Fruit fly (Drosophila melanogaster) whole organism, embryonic: ENCODE measurements around the gene soti.
A peak's percentile ranks its signal among the peaks of the same experiment; 100 is the strongest.

Source experiments
- CG10366 ChIP-seq: fragments of 200-800 bp; sonication (Bioruptor generic); IDR thresholded peaks from 2 replicates; pipeline ENCODE4 v1.3.6; 2022; ENCODE audit warnings: missing biosample characterization, missing genetic modification characterization
- CG10959 ChIP-seq: fragments of 200-800 bp; sonication (Bioruptor generic); IDR thresholded peaks from 2 replicates; pipeline ENCODE4 v1.3.6; 2022; ENCODE audit warnings: missing biosample characterization, missing genetic modification characterization
- CG10979 ChIP-seq: fragments of 200-800 bp; sonication (Bioruptor generic); optimal IDR thresholded peaks from 2 replicates; lab custom pipeline; 2018; ENCODE audit warnings: missing biosample characterization, mild to moderate bottlenecking, missing genetic modification characterization, moderate library complexity
- CG12219 ChIP-seq: fragments of 200-800 bp; sonication (Bioruptor generic); optimal IDR thresholded peaks from 3 replicates; lab custom pipeline; 2018; ENCODE audit warnings: missing biosample characterization, mild to moderate bottlenecking, missing genetic modification characterization
- CG12391 ChIP-seq: fragments of 200-800 bp; sonication (Bioruptor generic); optimal IDR thresholded peaks from 3 replicates; lab custom pipeline; 2018; ENCODE audit warnings: missing biosample characterization, mild to moderate bottlenecking, missing genetic modification characterization, moderate library complexity
- CG13287 ChIP-seq: fragments of 200-800 bp; sonication (Bioruptor generic); IDR thresholded peaks from 2 replicates; pipeline ENCODE4 v1.3.6; 2022; ENCODE audit warnings: missing biosample characterization, missing genetic modification characterization; ENCODE audit not compliant: partially characterized antibody
- CG13424 ChIP-seq: fragments of 200-800 bp; sonication (Bioruptor generic); optimal IDR thresholded peaks from 2 replicates; lab custom pipeline; 2019; ENCODE audit warnings: missing biosample characterization, mild to moderate bottlenecking, missing genetic modification characterization, moderate library complexity
- CG17802 ChIP-seq: fragments of 200-800 bp; sonication (Bioruptor generic); optimal IDR thresholded peaks from 2 replicates; lab custom pipeline; 2018; ENCODE audit warnings: missing biosample characterization, mild to moderate bottlenecking, missing genetic modification characterization, moderate library complexity
- CG18619 ChIP-seq: fragments of 200-800 bp; sonication (Bioruptor generic); optimal IDR thresholded peaks from 3 replicates; lab custom pipeline; 2017; ENCODE audit warnings: missing biosample characterization, mild to moderate bottlenecking, missing genetic modification characterization
- CG2120 ChIP-seq: fragments of 200-800 bp; sonication (Bioruptor generic); optimal IDR thresholded peaks from 3 replicates; lab custom pipeline; 2016; ENCODE audit warnings: missing biosample characterization, missing genetic modification characterization
- CG2129 ChIP-seq: fragments of 200-800 bp; sonication (Bioruptor generic); IDR thresholded peaks from 2 replicates; pipeline ENCODE4 v1.3.6; 2022; ENCODE audit warnings: missing biosample characterization, missing genetic modification characterization; ENCODE audit not compliant: partially characterized antibody
- CG32772 ChIP-seq: fragments of 200-800 bp; sonication (Bioruptor generic); IDR thresholded peaks from 2 replicates; pipeline ENCODE4 v1.3.6; 2022; ENCODE audit warnings: missing biosample characterization, missing genetic modification characterization
- CG34376 ChIP-seq: fragments of 200-800 bp; sonication (Bioruptor generic); optimal IDR thresholded peaks from 2 replicates; lab custom pipeline; 2018; ENCODE audit warnings: missing biosample characterization, mild to moderate bottlenecking, missing genetic modification characterization
- CG34422 ChIP-seq: fragments of 200-800 bp; sonication (Bioruptor generic); IDR thresholded peaks from 3 replicates; pipeline ENCODE4 v1.3.6; 2022; ENCODE audit warnings: missing biosample characterization, missing genetic modification characterization
- CG4424 ChIP-seq: fragments of 200-800 bp; sonication (Bioruptor generic); optimal IDR thresholded peaks from 3 replicates; lab custom pipeline; 2016; ENCODE audit warnings: missing biosample characterization, missing genetic modification characterization
- CG6689 ChIP-seq: fragments of 200-800 bp; sonication (Bioruptor generic); IDR thresholded peaks from 2 replicates; pipeline ENCODE4 v1.3.6; 2022; ENCODE audit warnings: missing biosample characterization, missing genetic modification characterization
- CG7357 ChIP-seq: fragments of 200-800 bp; sonication (Bioruptor generic); IDR thresholded peaks from 3 replicates; pipeline ENCODE4 v1.3.6; 2022; ENCODE audit warnings: missing biosample characterization, missing genetic modification characterization
- CG7745 ChIP-seq: fragments of 200-800 bp; sonication (Bioruptor generic); optimal IDR thresholded peaks from 2 replicates; lab custom pipeline; 2018; ENCODE audit warnings: missing biosample characterization, mild to moderate bottlenecking, missing genetic modification characterization, moderate library complexity
- CG7839 ChIP-seq: fragments of 200-800 bp; sonication (Bioruptor generic); optimal IDR thresholded peaks from 3 replicates; lab custom pipeline; 2018; ENCODE audit warnings: missing biosample characterization, mild to moderate bottlenecking, missing genetic modification characterization, moderate library complexity
- CG9932 ChIP-seq: fragments of 200-800 bp; sonication (Bioruptor generic); IDR thresholded peaks from 2 replicates; pipeline ENCODE4 v1.3.6; 2022; ENCODE audit warnings: missing biosample characterization, missing genetic modification characterization
- D19A ChIP-seq: fragments of 200-800 bp; optimal IDR thresholded peaks from 3 replicates; lab custom pipeline; 2019; ENCODE audit warnings: missing biosample characterization, mild to moderate bottlenecking, missing genetic modification characterization, moderate library complexity
- Gug ChIP-seq: fragments of 200-800 bp; sonication (Bioruptor generic); IDR thresholded peaks from 4 replicates; pipeline ENCODE4 v1.3.6; 2022; ENCODE audit warnings: missing biosample characterization, missing genetic modification characterization
- HmgD ChIP-seq: fragments of 200-800 bp; sonication (Bioruptor generic); optimal IDR thresholded peaks from 3 replicates; lab custom pipeline; 2016; ENCODE audit warnings: missing biosample characterization, missing genetic modification characterization
- Hmr ChIP-seq: fragments of 200-800 bp; sonication (Bioruptor generic); optimal IDR thresholded peaks from 3 replicates; lab custom pipeline; 2017; ENCODE audit warnings: mild to moderate bottlenecking, missing biosample characterization, missing genetic modification reagents, missing genetic modification characterization
- Mad ChIP-seq: fragments of 200-800 bp; sonication (Bioruptor generic); optimal IDR thresholded peaks from 2 replicates; lab custom pipeline; 2016; ENCODE audit warnings: missing biosample characterization, missing genetic modification characterization
- Oli ChIP-seq: fragments of 200-800 bp; sonication (Bioruptor generic); optimal IDR thresholded peaks from 2 replicates; lab custom pipeline; 2018; ENCODE audit warnings: missing biosample characterization, mild to moderate bottlenecking, missing genetic modification characterization, moderate library complexity
- Sox102F ChIP-seq: fragments of 200-800 bp; sonication (Bioruptor generic); optimal IDR thresholded peaks from 2 replicates; lab custom pipeline; 2018; ENCODE audit warnings: missing biosample characterization, mild to moderate bottlenecking, missing genetic modification characterization, moderate library complexity
- Ssrp ChIP-seq: fragments of 200-800 bp; sonication (Bioruptor generic); optimal IDR thresholded peaks from 2 replicates; lab custom pipeline; 2018; ENCODE audit warnings: missing biosample characterization, mild to moderate bottlenecking, missing genetic modification characterization, moderate library complexity
- Xbp1 ChIP-seq: fragments of 200-800 bp; sonication (Bioruptor generic); optimal IDR thresholded peaks from 3 replicates; lab custom pipeline; 2016; ENCODE audit warnings: missing biosample characterization, mild to moderate bottlenecking, missing genetic modification characterization
- Xrp1 ChIP-seq: fragments of 200-800 bp; sonication (Bioruptor generic); IDR thresholded peaks from 2 replicates; pipeline ENCODE4 v1.3.6; 2022; ENCODE audit warnings: missing biosample characterization, missing genetic modification characterization
- ab ChIP-seq: fragments of 200-800 bp; sonication (Bioruptor generic); optimal IDR thresholded peaks from 2 replicates; lab custom pipeline; 2016; ENCODE audit warnings: missing biosample characterization, missing genetic modification characterization
- ara ChIP-seq: fragments of 200-800 bp; sonication (Bioruptor generic); IDR thresholded peaks from 2 replicates; pipeline ENCODE4 v1.3.6; 2022; ENCODE audit warnings: missing biosample characterization, missing genetic modification characterization
- chn ChIP-seq: fragments of 200-800 bp; sonication (Bioruptor generic); optimal IDR thresholded peaks from 2 replicates; lab custom pipeline; 2016; ENCODE audit warnings: missing biosample characterization, missing genetic modification characterization
- dmrt99B ChIP-seq: fragments of 200-800 bp; sonication (Bioruptor generic); optimal IDR thresholded peaks from 2 replicates; lab custom pipeline; 2018; ENCODE audit warnings: missing biosample characterization, mild to moderate bottlenecking, missing genetic modification characterization, moderate library complexity
- fru ChIP-seq: fragments of >200 bp; optimal IDR thresholded peaks from 2 replicates; lab custom pipeline; 2017
- ftz-f1 ChIP-seq: fragments of 200-800 bp; sonication (Bioruptor generic); optimal IDR thresholded peaks from 2 replicates; lab custom pipeline; 2016; ENCODE audit warnings: missing biosample characterization, missing genetic modification characterization
- gcm2 ChIP-seq: fragments of 200-800 bp; sonication (Bioruptor generic); optimal IDR thresholded peaks from 2 replicates; lab custom pipeline; 2016; ENCODE audit warnings: missing biosample characterization, missing genetic modification characterization
- gem ChIP-seq: fragments of 200-800 bp; sonication (Bioruptor generic); optimal IDR thresholded peaks from 2 replicates; lab custom pipeline; 2019; ENCODE audit warnings: missing biosample characterization, mild to moderate bottlenecking, missing genetic modification characterization, moderate library complexity
- ind ChIP-seq: fragments of 200-800 bp; sonication (Bioruptor generic); optimal IDR thresholded peaks from 3 replicates; lab custom pipeline; 2016; ENCODE audit warnings: missing biosample characterization, missing genetic modification characterization
- lilli ChIP-seq: fragments of 200-800 bp; sonication (Bioruptor generic); optimal IDR thresholded peaks from 3 replicates; lab custom pipeline; 2016; ENCODE audit warnings: missing biosample characterization, missing genetic modification characterization
- lmd ChIP-seq: fragments of 200-800 bp; sonication (Bioruptor generic); IDR thresholded peaks from 2 replicates; pipeline ENCODE4 v1.3.6; 2022; ENCODE audit warnings: missing biosample characterization, missing genetic modification characterization
- nmo ChIP-seq: fragments of 200-800 bp; sonication (Bioruptor generic); optimal IDR thresholded peaks from 2 replicates; lab custom pipeline; 2018; ENCODE audit warnings: missing biosample characterization, mild to moderate bottlenecking, missing genetic modification characterization, moderate library complexity
- onecut ChIP-seq: fragments of 200-800 bp; sonication (Bioruptor generic); IDR thresholded peaks from 2 replicates; pipeline ENCODE4 v1.3.6; 2022; ENCODE audit warnings: missing biosample characterization, missing genetic modification characterization
- phol ChIP-seq: fragments of 200-800 bp; sonication (Bioruptor generic); optimal IDR thresholded peaks from 3 replicates; lab custom pipeline; 2018; ENCODE audit warnings: missing biosample characterization, mild to moderate bottlenecking, missing genetic modification characterization, moderate library complexity
- pnt ChIP-seq: fragments of 200-800 bp; sonication (Bioruptor generic); optimal IDR thresholded peaks from 3 replicates; lab custom pipeline; 2016; ENCODE audit warnings: missing biosample characterization, missing genetic modification characterization
- rib ChIP-seq: fragments of 200-800 bp; sonication (Bioruptor generic); IDR thresholded peaks from 2 replicates; pipeline ENCODE4 v1.3.6; 2022; ENCODE audit warnings: missing biosample characterization, missing genetic modification characterization
- scrt ChIP-seq: fragments of 200-800 bp; sonication (Bioruptor generic); optimal IDR thresholded peaks from 2 replicates; lab custom pipeline; 2018; ENCODE audit warnings: missing biosample characterization, mild to moderate bottlenecking, missing genetic modification characterization, moderate library complexity
- sens ChIP-seq: fragments of 200-800 bp; sonication (Bioruptor generic); peaks from one replicate; lab custom pipeline; 2016; ENCODE audit warnings: missing biosample characterization, missing genetic modification characterization
- ssp ChIP-seq: fragments of 200-800 bp; sonication (Bioruptor generic); IDR thresholded peaks from 2 replicates; pipeline ENCODE4 v1.3.6; 2022; ENCODE audit warnings: missing biosample characterization, missing genetic modification characterization
- tgo ChIP-seq: fragments of 200-800 bp; sonication (Bioruptor generic); IDR thresholded peaks from 3 replicates; pipeline ENCODE4 v1.3.6; 2022; ENCODE audit warnings: missing biosample characterization, missing genetic modification characterization
- zfh1 ChIP-seq: fragments of 200-800 bp; sonication (Bioruptor generic); IDR thresholded peaks from 3 replicates; pipeline ENCODE4 v1.3.6; 2022; ENCODE audit warnings: missing biosample characterization, missing genetic modification characterization

The soti gene

DNA sequence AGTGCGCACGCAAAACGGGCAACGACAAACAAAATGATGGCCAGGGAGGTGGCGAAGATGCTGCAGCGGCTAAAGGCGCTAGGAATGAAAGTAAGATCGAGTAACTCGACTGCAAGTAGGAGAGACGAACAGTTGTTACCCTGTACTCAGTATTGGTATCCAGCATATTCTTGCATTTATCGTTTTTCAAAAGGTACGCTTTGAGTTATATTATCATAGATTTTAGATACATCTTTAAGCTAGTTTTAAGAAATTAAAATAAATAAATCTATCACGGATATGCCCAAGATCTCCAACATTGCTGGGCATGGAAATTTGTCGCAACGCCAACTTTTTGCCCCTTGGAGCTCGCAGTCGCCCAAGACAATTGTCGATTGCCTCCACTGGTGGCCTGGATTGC, 6.3 kb upstream of the soti start (continued):
- TF ChIP-seq lilli, result peak; percentile 12
- peak; percentile 49 for TF ChIP-seq gem (tag; lab: Kevin White, UChicago)
- no peak for TF ChIP-seq rib (GFP tag; lab: Robert Waterston, UW)
- TF ChIP-seq CG7839 (tag; lab: Kevin White, UChicago), result peak; percentile 24
- TF ChIP-seq Xrp1 (GFP tag; lab: Robert Waterston, UW), result peak; percentile 55; the same call in 1 of the 2 replicates
- no peak for TF ChIP-seq onecut (GFP tag; lab: Robert Waterston, UW)
- TF ChIP-seq fru (lab: Kevin White, UChicago), result no peak
- TF ChIP-seq CG4424 (GFP tag; lab: Kevin White, UChicago), result peak; percentile 21
- peak; percentile 17; the same call in 1 of the 3 replicates for TF ChIP-seq zfh1
- TF ChIP-seq scrt (GFP tag; lab: Kevin White, UChicago), result no peak
- TF ChIP-seq Ssrp, result peak; percentile 2
- no peak for TF ChIP-seq CG2129 (GFP tag; lab: Robert Waterston, UW)
- TF ChIP-seq dmrt99B (tag; lab: Kevin White, UChicago), result peak; percentile 38
- TF ChIP-seq Gug (GFP tag; lab: Robert Waterston, UW), result no peak
- peak; percentile 36; the same call in 1 of the 2 replicates for TF ChIP-seq CG10959 (GFP tag; lab: Robert Waterston, UW)
- no peak for TF ChIP-seq gcm2 (GFP tag; lab: Kevin White, UChicago)
- TF ChIP-seq Sox102F (GFP tag; lab: Kevin White, UChicago), result peak; percentile 41
- peak; percentile 44; the same call in 2 of the 3 replicates for TF ChIP-seq tgo (GFP tag; lab: Robert Waterston, UW)
- TF ChIP-seq ind (GFP tag; lab: Kevin White, UChicago), result peak; percentile 9
- no peak for TF ChIP-seq Hmr
- peak; percentile 25; the same call in 1 of the 2 replicates for TF ChIP-seq CG9932 (GFP tag; lab: Robert Waterston, UW)
- TF ChIP-seq Oli, result peak; percentile 13
- no peak for TF ChIP-seq chn
- 0 out of 2 replicates have a peak, but pooled peaks have one; percentile 23 for TF ChIP-seq ssp (GFP tag; lab: Robert Waterston, UW)
- TF ChIP-seq CG17802, result no peak
- peak; percentile 21; the same call in 1 of the 2 replicates for TF ChIP-seq CG10366 (GFP tag; lab: Robert Waterston, UW)
- TF ChIP-seq CG2120 (GFP tag; lab: Kevin White, UChicago), result peak; percentile 6
- TF ChIP-seq pnt (GFP tag; lab: Kevin White, UChicago), result no peak
- TF ChIP-seq CG12391, result peak; percentile 7
- peak; percentile 35 for TF ChIP-seq CG10979 (tag; lab: Kevin White, UChicago)
- 0 out of 3 replicates have a peak, but pooled peaks have one; percentile 15 for TF ChIP-seq CG34422 (GFP tag; lab: Robert Waterston, UW)
- peak; percentile 52; the same call in 1 of the 2 replicates for TF ChIP-seq ara (GFP tag; lab: Robert Waterston, UW)
- TF ChIP-seq sens (GFP tag; lab: Kevin White, UChicago), result peak; percentile 79
- no peak for TF ChIP-seq CG18619 (GFP tag; lab: Kevin White, UChicago)
- no peak for TF ChIP-seq CG12219 (GFP tag; lab: Kevin White, UChicago)
- no peak for TF ChIP-seq CG13287
- peak; percentile 22; the same call in 1 of the 2 replicates for TF ChIP-seq CG32772 (GFP tag; lab: Robert Waterston, UW)
- TF ChIP-seq Xbp1 (GFP tag; lab: Kevin White, UChicago), result peak; percentile 33
- no peak for TF ChIP-seq CG7357 (GFP tag; lab: Robert Waterston, UW)
- no peak for TF ChIP-seq D19A
- TF ChIP-seq CG6689 (GFP tag; lab: Robert Waterston, UW), result peak; percentile 42
- TF ChIP-seq phol, result peak; percentile 25
- TF ChIP-seq CG13424 (tag; lab: Kevin White, UChicago), result peak; percentile 26
- TF ChIP-seq nmo (GFP tag; lab: Kevin White, UChicago), result peak; percentile 14
- TF ChIP-seq CG34376 (GFP tag; lab: Kevin White, UChicago), result no peak
- no peak for TF ChIP-seq ftz-f1 (GFP tag; lab: Kevin White, UChicago)
- TF ChIP-seq CG7745 (tag; lab: Kevin White, UChicago), result no peak
- TF ChIP-seq ab (GFP tag; lab: Kevin White, UChicago), result no peak
- TF ChIP-seq Mad (GFP tag; lab: Kevin White, UChicago), result no peak
- no peak for TF ChIP-seq HmgD (GFP tag; lab: Kevin White, UChicago)
- TF ChIP-seq lmd (GFP tag; lab: Robert Waterston, UW), result peak; percentile 54
